Worm (Caenorhabditis elegans) whole organism, L1 larva: Measurements from ENCODE around the gene F41C6.6.

Experiments used
- C16A3.4 ChIP-seq: fragments of 150-350 bp; optimal IDR thresholded peaks from 2 replicates; lab custom pipeline; 2014; ENCODE audit warnings: missing biosample characterization, missing genetic modification characterization
- C34B4.2 ChIP-seq: sonication (generic microtip); optimal IDR thresholded peaks from 2 replicates; lab custom pipeline; 2017; ENCODE audit warnings: mild to moderate bottlenecking, missing genetic modification characterization, missing compliant biosample characterization
- F16B12.6 ChIP-seq: fragments of 150-350 bp; optimal IDR thresholded peaks from 2 replicates; lab custom pipeline; 2014; ENCODE audit warnings: missing biosample characterization, missing genetic modification characterization
- Y116A8C.19 ChIP-seq: sonication (generic microtip); optimal IDR thresholded peaks from 2 replicates; lab custom pipeline; 2016; ENCODE audit warnings: missing compliant biosample characterization, missing genetic modification characterization, borderline replicate concordance
- alr-1 ChIP-seq: fragments of 200-800 bp; sonication (Bioruptor generic); optimal IDR thresholded peaks from 2 replicates; lab custom pipeline; 2018; ENCODE audit warnings: borderline replicate concordance, mild to moderate bottlenecking, missing genetic modification characterization, missing compliant biosample characterization
- ama-1 ChIP-seq: fragments of 150-350 bp; optimal IDR thresholded peaks from 2 replicates; lab custom pipeline; 2014
- efl-3 ChIP-seq: fragments of 200-800 bp; sonication (Bioruptor generic); optimal IDR thresholded peaks from 2 replicates; lab custom pipeline; 2018; ENCODE audit warnings: mild to moderate bottlenecking, missing genetic modification characterization, missing compliant biosample characterization
- egl-13 ChIP-seq: sonication (generic microtip); optimal IDR thresholded peaks from 2 replicates; lab custom pipeline; 2016; ENCODE audit warnings: missing genotype, missing genetic modification reagents, missing genetic modification characterization, missing compliant biosample characterization
- elt-2 ChIP-seq: sonication (generic microtip); optimal IDR thresholded peaks from 2 replicates; lab custom pipeline; 2016; ENCODE audit warnings: missing genetic modification characterization, mild to moderate bottlenecking, inconsistent platforms, missing compliant biosample characterization, missing genetic modification reagents
- fkh-10 ChIP-seq: sonication (generic microtip); optimal IDR thresholded peaks from 2 replicates; lab custom pipeline; 2017; ENCODE audit warnings: missing biosample characterization, missing genetic modification reagents, missing genetic modification characterization
- hlh-17 ChIP-seq: fragments of 200-800 bp; sonication (Bioruptor generic); optimal IDR thresholded peaks from 2 replicates; lab custom pipeline; 2018; ENCODE audit warnings: missing genetic modification characterization, mild to moderate bottlenecking, missing compliant biosample characterization, moderate library complexity, borderline replicate concordance
- hlh-4 ChIP-seq: sonication (generic microtip); optimal IDR thresholded peaks from 2 replicates; lab custom pipeline; 2016; ENCODE audit warnings: mild to moderate bottlenecking, missing genetic modification characterization, missing compliant biosample characterization
- hpl-2 ChIP-seq: fragments of 150-350 bp; optimal IDR thresholded peaks from 2 replicates; lab custom pipeline; 2014; ENCODE audit warnings: missing biosample characterization, missing genetic modification reagents, missing genetic modification characterization
- jun-1 ChIP-seq: fragments of 150-350 bp; optimal IDR thresholded peaks from 2 replicates; lab custom pipeline; 2014; ENCODE audit warnings: missing biosample characterization, missing genetic modification reagents, missing genetic modification characterization
- lin-14 ChIP-seq: fragments of 200-800 bp; sonication (Bioruptor generic); optimal IDR thresholded peaks from 2 replicates; lab custom pipeline; 2018; ENCODE audit warnings: mild to moderate bottlenecking, missing genetic modification characterization, moderate library complexity, missing compliant biosample characterization
- lin-39 ChIP-seq: fragments of 150-350 bp; optimal IDR thresholded peaks from 2 replicates; lab custom pipeline; 2014; ENCODE audit warnings: missing biosample characterization, missing genetic modification reagents, missing genetic modification characterization
- lir-3 ChIP-seq: sonication (generic microtip); optimal IDR thresholded peaks from 2 replicates; lab custom pipeline; 2016; ENCODE audit warnings: mild to moderate bottlenecking, missing genetic modification characterization, moderate library complexity, missing compliant biosample characterization; ENCODE audit not compliant: poor library complexity
- lsy-2 ChIP-seq, 2 experiments: fragments of 150-350 bp; optimal IDR thresholded peaks; 2 replicates each; lab custom pipeline; 2014; ENCODE audit warnings: missing biosample characterization in 2 of 2, missing genetic modification characterization in 2 of 2
- mab-9 ChIP-seq: fragments of 200-800 bp; sonication (Bioruptor generic); IDR thresholded peaks from 2 replicates; pipeline ENCODE4 v1.3.6; 2022; ENCODE audit warnings: missing genetic modification reagents, missing genetic modification characterization, missing compliant biosample characterization
- nhr-28 ChIP-seq: fragments of 150-350 bp; optimal IDR thresholded peaks from 2 replicates; lab custom pipeline; 2014; ENCODE audit warnings: missing biosample characterization, missing genetic modification characterization
- nhr-47 ChIP-seq: sonication (generic microtip); optimal IDR thresholded peaks from 2 replicates; lab custom pipeline; 2016; ENCODE audit warnings: mild to moderate bottlenecking, missing genetic modification characterization, moderate library complexity, missing compliant biosample characterization
- nhr-71 ChIP-seq: sonication (generic microtip); optimal IDR thresholded peaks from 2 replicates; lab custom pipeline; 2016; ENCODE audit warnings: mild to moderate bottlenecking, missing genetic modification characterization, moderate library complexity, missing compliant biosample characterization
- nhr-76 ChIP-seq: sonication (generic microtip); optimal IDR thresholded peaks from 2 replicates; lab custom pipeline; 2017; ENCODE audit warnings: missing biosample characterization, missing genetic modification characterization
- nhr-84 ChIP-seq: sonication (generic microtip); optimal IDR thresholded peaks from 2 replicates; lab custom pipeline; 2017; ENCODE audit warnings: missing biosample characterization, missing genetic modification characterization
- nhr-85 ChIP-seq: sonication (generic microtip); peaks from one replicate; lab custom pipeline; 2016; ENCODE audit warnings: missing genetic modification characterization, inconsistent platforms, missing compliant biosample characterization
- nhr-90 ChIP-seq: sonication (generic microtip); optimal IDR thresholded peaks from 2 replicates; lab custom pipeline; 2016; ENCODE audit warnings: mild to moderate bottlenecking, missing genetic modification characterization, missing compliant biosample characterization; ENCODE audit not compliant: poor library complexity
- pqm-1 ChIP-seq: sonication (generic microtip); optimal IDR thresholded peaks from 3 replicates; lab custom pipeline; 2017; ENCODE audit warnings: missing biosample characterization, missing genetic modification characterization
- skn-1 ChIP-seq: fragments of 150-350 bp; optimal IDR thresholded peaks from 2 replicates; lab custom pipeline; 2014; ENCODE audit warnings: missing biosample characterization, missing genetic modification characterization
- snpc-4 ChIP-seq: fragments of 150-350 bp; optimal IDR thresholded peaks from 2 replicates; lab custom pipeline; 2014; ENCODE audit warnings: missing biosample characterization, missing genetic modification characterization
- tbx-2 ChIP-seq: sonication (generic microtip); optimal IDR thresholded peaks from 2 replicates; lab custom pipeline; 2016; ENCODE audit warnings: missing genetic modification characterization, missing compliant biosample characterization
- tlp-1 ChIP-seq: fragments of 150-350 bp; optimal IDR thresholded peaks from 2 replicates; lab custom pipeline; 2014; ENCODE audit warnings: missing biosample characterization, missing genetic modification characterization
- unc-30 ChIP-seq: sonication (generic microtip); optimal IDR thresholded peaks from 2 replicates; lab custom pipeline; 2017; ENCODE audit warnings: missing biosample characterization, missing genetic modification characterization
- unc-62 ChIP-seq: fragments of 150-350 bp; optimal IDR thresholded peaks from 2 replicates; lab custom pipeline; 2014; ENCODE audit warnings: missing biosample characterization, missing genetic modification reagents, missing genetic modification characterization
- unc-86 ChIP-seq: sonication (generic microtip); optimal IDR thresholded peaks from 2 replicates; lab custom pipeline; 2016; ENCODE audit warnings: missing genetic modification characterization, missing compliant biosample characterization
- vab-15 ChIP-seq: sonication (generic microtip); optimal IDR thresholded peaks from 2 replicates; lab custom pipeline; 2017; ENCODE audit warnings: missing genotype, mild to moderate bottlenecking, missing genetic modification characterization, missing compliant biosample characterization
- xbp-1 ChIP-seq: sonication (generic microtip); optimal IDR thresholded peaks from 2 replicates; lab custom pipeline; 2016; ENCODE audit warnings: missing genetic modification characterization, missing compliant biosample characterization
- zag-1 ChIP-seq: fragments of 150-350 bp; optimal IDR thresholded peaks from 2 replicates; lab custom pipeline; 2014; ENCODE audit warnings: missing biosample characterization, missing genetic modification characterization
- ztf-11 ChIP-seq, 2 experiments: sonication (generic microtip); optimal IDR thresholded peaks; 2 replicates each; lab custom pipeline; 2016 to 2017; ENCODE audit warnings: missing genetic modification characterization in 2 of 2, missing biosample characterization in 1 of 2, missing compliant biosample characterization in 1 of 2
- ztf-4 ChIP-seq: fragments of 150-350 bp; optimal IDR thresholded peaks from 2 replicates; lab custom pipeline; 2014; ENCODE audit warnings: missing biosample characterization, missing genetic modification characterization

Gene F41C6.6

DNA sequence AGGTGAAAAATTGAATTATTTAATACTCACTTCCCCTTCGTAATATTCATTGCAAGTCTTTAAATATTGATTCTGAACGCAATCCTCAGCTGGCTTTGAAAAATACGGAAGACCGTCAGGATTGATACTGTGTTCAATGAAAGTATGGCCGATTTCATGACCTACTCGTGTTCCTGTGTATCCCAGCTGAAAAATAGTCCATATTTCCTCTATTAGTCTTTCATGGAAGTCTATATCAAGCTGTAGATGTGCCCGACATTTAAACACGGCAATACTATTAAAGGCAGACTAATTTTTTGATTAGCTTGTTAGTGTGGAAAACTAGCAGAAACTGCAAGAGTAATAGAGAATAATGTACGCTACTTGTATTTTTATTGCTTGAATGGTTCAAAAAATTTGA is 20.1 kb downstream of the F41C6.6 start:
- TF ChIP-seq alr-1 (tag; lab: Kevin White, UChicago): no peak
- no peak for TF ChIP-seq hlh-4 (tag; lab: Kevin White, UChicago)
- no peak for TF ChIP-seq nhr-85 (tag; lab: Kevin White, UChicago)
- no peak for TF ChIP-seq F16B12.6 (tag; lab: Kevin White, UChicago)
- TF ChIP-seq lsy-2 (tag; optimal IDR thresholded peaks at IDR 0.05; lab: Kevin White, UChicago): no peak
- TF ChIP-seq lin-39 (tag; lab: Kevin White, UChicago): no peak
- no peak for TF ChIP-seq skn-1 (tag; lab: Kevin White, UChicago)
- TF ChIP-seq elt-2 (tag; lab: Kevin White, UChicago): no peak
- TF ChIP-seq snpc-4 (tag; lab: Kevin White, UChicago): no peak
- TF ChIP-seq nhr-47 (tag; lab: Kevin White, UChicago): no peak
- no peak for TF ChIP-seq lir-3 (tag; lab: Kevin White, UChicago)
- TF ChIP-seq xbp-1 (tag; lab: Kevin White, UChicago): no peak

- TF ChIP-seq egl-13 (tag; lab: Kevin White, UChicago) (no peak), pqm-1 (no peak), lin-14 (GFP tag; lab: Kevin White, UChicago) (peak; percentile 71), fkh-10 (GFP tag; lab: Kevin White, UChicago) (peak; percentile 45), unc-86 (tag; lab: Kevin White, UChicago) (peak; percentile 0), nhr-76 (tag; lab: Kevin White, UChicago) (no peak), nhr-90 (tag; lab: Kevin White, UChicago) (no peak), Y116A8C.19 (tag; lab: Kevin White, UChicago) (no peak), nhr-28 (tag; lab: Kevin White, UChicago) (no peak), vab-15 (no peak), nhr-71 (tag; lab: Kevin White, UChicago) (peak; percentile 5), tbx-2 (tag; lab: Kevin White, UChicago) (peak; percentile 59), C34B4.2 (no peak)
- TF ChIP-seq, all 84 proteins: peak for 5
Observed at ce11 chrX:6856793-6857192, 24.9 kb downstream of the F41C6.6 start.

ce11 chrX:6853318-6853717 is 28.4 kb downstream of the F41C6.6 start, which contains the start of gene rig-3:
Gene rig-3 (plus strand): TSS chrX:6853618.
- no peak for TF ChIP-seq pqm-1
- TF ChIP-seq efl-3: no peak
- TF ChIP-seq zag-1 (tag; lab: Kevin White, UChicago): no peak
- no peak for TF ChIP-seq jun-1 (tag; lab: Kevin White, UChicago)
- no peak for TF ChIP-seq ztf-4 (tag; lab: Kevin White, UChicago)
- TF ChIP-seq alr-1 (tag; lab: Kevin White, UChicago): no peak
- no peak for TF ChIP-seq mab-9
- no peak for TF ChIP-seq unc-62 (GFP tag; lab: Kevin White, UChicago)
- no peak for TF ChIP-seq nhr-84
- no peak for TF ChIP-seq ztf-11 (tag; optimal IDR thresholded peaks at IDR 0.05; lab: Kevin White, UChicago)
- no peak for TF ChIP-seq hpl-2 (GFP tag; lab: Kevin White, UChicago)
- TF ChIP-seq lir-3 (tag; lab: Kevin White, UChicago): no peak
- TF ChIP-seq C16A3.4 (tag; lab: Kevin White, UChicago): no peak
- no peak for TF ChIP-seq hlh-4 (tag; lab: Kevin White, UChicago)
- TF ChIP-seq xbp-1 (tag; lab: Kevin White, UChicago): no peak
- TF ChIP-seq unc-30 (tag; lab: Kevin White, UChicago): no peak
- TF ChIP-seq hlh-17: no peak
- no peak for TF ChIP-seq tlp-1 (tag; lab: Kevin White, UChicago)
- TF ChIP-seq ama-1 (lab: Kevin White, UChicago): no peak
